Worm (Caenorhabditis elegans) whole organism, L4 larva: ENCODE data around the gene smg-3.
A peak's percentile ranks its signal among the peaks of the same experiment; 100 is the strongest.

ENCODE experiments used
- F37D6.2 ChIP-seq: sonication (generic microtip); optimal IDR thresholded peaks from 2 replicates; lab custom pipeline; 2016; ENCODE audit warnings: mild to moderate bottlenecking, missing genetic modification characterization, missing compliant biosample characterization
- F49E8.2 ChIP-seq: sonication (generic microtip); optimal IDR thresholded peaks from 2 replicates; lab custom pipeline; 2016; ENCODE audit warnings: missing compliant biosample characterization, mild to moderate bottlenecking, missing genetic modification characterization, borderline replicate concordance
- R02D3.7 ChIP-seq: fragments of 150-350 bp; sonication (generic microtip); optimal IDR thresholded peaks from 3 replicates; lab custom pipeline; 2014; ENCODE audit warnings: missing biosample characterization, missing genetic modification characterization
- T20F7.1 ChIP-seq: fragments of 200-800 bp; sonication (Bioruptor generic); optimal IDR thresholded peaks from 2 replicates; lab custom pipeline; 2018; ENCODE audit warnings: mild to moderate bottlenecking, missing genetic modification characterization, missing compliant biosample characterization
- Y105C5A.15 ChIP-seq: fragments of 200-800 bp; sonication (Bioruptor generic); IDR thresholded peaks from 2 replicates; pipeline ENCODE4 v1.3.6; 2022; ENCODE audit warnings: missing genetic modification characterization, missing compliant biosample characterization
- Y75B8A.6 ChIP-seq: fragments of 200-800 bp; sonication (Bioruptor generic); IDR thresholded peaks from 2 replicates; pipeline ENCODE4 v1.3.6; 2022; ENCODE audit warnings: missing genetic modification reagents, missing genetic modification characterization, missing compliant biosample characterization
- aly-2 ChIP-seq: sonication (generic microtip); optimal IDR thresholded peaks from 2 replicates; lab custom pipeline; 2018; ENCODE audit warnings: missing biosample characterization, missing genetic modification characterization
- attf-4 ChIP-seq: sonication (generic microtip); optimal IDR thresholded peaks from 3 replicates; lab custom pipeline; 2017; ENCODE audit warnings: missing biosample characterization, missing genetic modification characterization
- ceh-20 ChIP-seq: fragments of 200-800 bp; sonication (Bioruptor generic); IDR thresholded peaks from 2 replicates; pipeline ENCODE4 v1.3.6; 2022; ENCODE audit warnings: missing genetic modification reagents, missing genetic modification characterization, missing compliant biosample characterization
- ceh-28 ChIP-seq: fragments of 150-350 bp; optimal IDR thresholded peaks from 2 replicates; lab custom pipeline; 2014; ENCODE audit warnings: missing biosample characterization, missing genetic modification reagents, missing genetic modification characterization
- ceh-44 ChIP-seq: fragments of 200-800 bp; sonication (Bioruptor generic); IDR thresholded peaks from 2 replicates; pipeline ENCODE4 v1.3.6; 2022; ENCODE audit warnings: missing genetic modification reagents, missing genetic modification characterization, missing compliant biosample characterization
- ces-1 ChIP-seq: fragments of 150-350 bp; sonication (generic microtip); optimal IDR thresholded peaks from 4 replicates; lab custom pipeline; 2014; ENCODE audit warnings: missing biosample characterization, missing genetic modification reagents, missing genetic modification characterization
- ctbp-1 ChIP-seq: fragments of 200-800 bp; sonication (Bioruptor generic); IDR thresholded peaks from 2 replicates; pipeline ENCODE4 v1.3.6; 2022; ENCODE audit warnings: missing genetic modification reagents, missing genetic modification characterization, missing compliant biosample characterization
- daf-16 ChIP-seq, 3 experiments: sonication (generic microtip); optimal IDR thresholded peaks; 2 replicates each; lab custom pipeline; 2016 to 2017; ENCODE audit warnings: missing genetic modification characterization in 3 of 3, missing genetic modification reagents in 3 of 3, mild to moderate bottlenecking in 2 of 3, missing compliant biosample characterization in 2 of 3, missing biosample characterization in 1 of 3, moderate library complexity in 1 of 3
- daf-19 ChIP-seq: fragments of 200-800 bp; sonication (Bioruptor generic); conservative IDR thresholded peaks from 2 replicates; pipeline ENCODE4 v1.3.6; 2022; ENCODE audit warnings: missing genetic modification characterization, missing compliant biosample characterization
- dmd-8 ChIP-seq: fragments of 200-800 bp; sonication (Bioruptor generic); IDR thresholded peaks from 2 replicates; pipeline ENCODE4 v1.3.6; 2022; ENCODE audit warnings: missing genetic modification characterization, missing compliant biosample characterization
- dmd-9 ChIP-seq: fragments of 200-800 bp; sonication (Bioruptor generic); IDR thresholded peaks from 2 replicates; pipeline ENCODE4 v1.3.6; 2022; ENCODE audit warnings: missing genetic modification reagents, missing genetic modification characterization, missing compliant biosample characterization
- dpl-1 ChIP-seq: fragments of 150-350 bp; optimal IDR thresholded peaks from 2 replicates; lab custom pipeline; 2014; ENCODE audit warnings: missing biosample characterization, missing genetic modification reagents, missing genetic modification characterization
- duxl-1 ChIP-seq: sonication (generic microtip); optimal IDR thresholded peaks from 2 replicates; lab custom pipeline; 2016; ENCODE audit warnings: mild to moderate bottlenecking, missing genetic modification characterization, moderate library complexity, missing compliant biosample characterization; ENCODE audit not compliant: poor library complexity
- egl-43 ChIP-seq: fragments of 200-800 bp; sonication (Bioruptor generic); IDR thresholded peaks from 2 replicates; pipeline ENCODE4 v1.3.6; 2022; ENCODE audit warnings: missing genetic modification reagents, missing genetic modification characterization, missing compliant biosample characterization
- fkh-10 ChIP-seq: fragments of 150-350 bp; optimal IDR thresholded peaks from 2 replicates; lab custom pipeline; 2014; ENCODE audit warnings: missing biosample characterization, missing genetic modification reagents, missing genetic modification characterization
- gei-8 ChIP-seq: fragments of 200-800 bp; sonication (Bioruptor generic); optimal IDR thresholded peaks from 2 replicates; lab custom pipeline; 2018; ENCODE audit warnings: mild to moderate bottlenecking, missing genetic modification characterization, missing compliant biosample characterization
- hlh-11 ChIP-seq: fragments of 200-800 bp; sonication (Bioruptor generic); optimal IDR thresholded peaks from 2 replicates; lab custom pipeline; 2018; ENCODE audit warnings: mild to moderate bottlenecking, missing genetic modification characterization, missing compliant biosample characterization
- hlh-30 ChIP-seq: sonication (generic microtip); optimal IDR thresholded peaks from 2 replicates; lab custom pipeline; 2017; ENCODE audit warnings: antibody characterized with exemption, mild to moderate bottlenecking, missing genetic modification characterization, missing compliant biosample characterization; ENCODE audit not compliant: insufficient read depth
- lim-7 ChIP-seq: fragments of 200-800 bp; sonication (Bioruptor generic); IDR thresholded peaks from 2 replicates; pipeline ENCODE4 v1.3.6; 2022; ENCODE audit warnings: missing genetic modification characterization, missing compliant biosample characterization
- lin-1 ChIP-seq: fragments of 200-800 bp; sonication (Bioruptor generic); IDR thresholded peaks from 2 replicates; pipeline ENCODE4 v1.3.6; 2022; ENCODE audit warnings: missing genetic modification reagents, missing genetic modification characterization, missing compliant biosample characterization
- lin-13 ChIP-seq: fragments of 150-350 bp; optimal IDR thresholded peaks from 2 replicates; lab custom pipeline; 2014; ENCODE audit warnings: missing biosample characterization, missing genetic modification reagents, missing genetic modification characterization
- lin-29 ChIP-seq: fragments of 200-800 bp; sonication (Bioruptor generic); IDR thresholded peaks from 2 replicates; pipeline ENCODE4 v1.3.6; 2022; ENCODE audit warnings: missing genetic modification reagents, missing genetic modification characterization, missing compliant biosample characterization
- lin-39 ChIP-seq: fragments of 150-350 bp; optimal IDR thresholded peaks from 2 replicates; lab custom pipeline; 2014; ENCODE audit warnings: missing biosample characterization, missing genetic modification reagents, missing genetic modification characterization
- lir-3 ChIP-seq: sonication (generic microtip); optimal IDR thresholded peaks from 2 replicates; lab custom pipeline; 2016; ENCODE audit warnings: mild to moderate bottlenecking, missing genetic modification characterization, missing compliant biosample characterization
- madf-9 ChIP-seq: fragments of 200-800 bp; sonication (Bioruptor generic); conservative IDR thresholded peaks from 2 replicates; pipeline ENCODE4 v1.3.6; 2022; ENCODE audit warnings: missing genetic modification reagents, missing genetic modification characterization, missing compliant biosample characterization
- mxl-3 ChIP-seq: fragments of 200-800 bp; sonication (Bioruptor generic); optimal IDR thresholded peaks from 2 replicates; lab custom pipeline; 2018; ENCODE audit warnings: mild to moderate bottlenecking, missing genetic modification characterization, missing compliant biosample characterization
- nhr-102 ChIP-seq: sonication (generic microtip); optimal IDR thresholded peaks from 2 replicates; lab custom pipeline; 2016; ENCODE audit warnings: mild to moderate bottlenecking, missing genetic modification characterization, moderate library complexity, missing compliant biosample characterization
- nhr-237 ChIP-seq: sonication (generic microtip); optimal IDR thresholded peaks from 2 replicates; lab custom pipeline; 2017; ENCODE audit warnings: missing biosample characterization, missing genetic modification characterization
- nhr-6 ChIP-seq: fragments of 150-350 bp; optimal IDR thresholded peaks from 2 replicates; lab custom pipeline; 2014; ENCODE audit warnings: missing biosample characterization, missing genetic modification characterization
- nhr-76 ChIP-seq: fragments of 150-350 bp; optimal IDR thresholded peaks from 2 replicates; lab custom pipeline; 2014; ENCODE audit warnings: missing biosample characterization, missing genetic modification characterization
- nhr-77 ChIP-seq: fragments of 150-350 bp; optimal IDR thresholded peaks from 2 replicates; lab custom pipeline; 2014; ENCODE audit warnings: missing biosample characterization, missing genetic modification characterization
- pha-4 ChIP-seq, 2 experiments: fragments of 150-350 bp in 1 of 2; fragments of 200-800 bp in 1 of 2; sonication (Bioruptor generic) in 1 of 2; IDR thresholded peaks in 1 of 2; optimal IDR thresholded peaks in 1 of 2; 2 replicates each; pipeline versions ENCODE4 v1.3.6 to Lab custom; 2014 to 2022; ENCODE audit warnings: missing genetic modification characterization in 2 of 2, missing genetic modification reagents in 2 of 2, missing biosample characterization in 1 of 2, missing compliant biosample characterization in 1 of 2
- saeg-2 ChIP-seq: fragments of 200-800 bp; sonication (Bioruptor generic); IDR thresholded peaks from 2 replicates; pipeline ENCODE4 v1.3.6; 2022; ENCODE audit warnings: missing genetic modification reagents, missing genetic modification characterization, missing compliant biosample characterization
- snpc-1.2 ChIP-seq: fragments of 200-800 bp; sonication (Bioruptor generic); IDR thresholded peaks from 2 replicates; pipeline ENCODE4 v1.3.6; 2022; ENCODE audit warnings: missing genetic modification reagents, missing genetic modification characterization, missing compliant biosample characterization
- tag-97 ChIP-seq: fragments of 200-800 bp; sonication (Bioruptor generic); IDR thresholded peaks from 2 replicates; pipeline ENCODE4 v1.3.6; 2022; ENCODE audit warnings: missing genetic modification characterization, missing compliant biosample characterization
- tra-1 ChIP-seq: fragments of 200-800 bp; sonication (Bioruptor generic); IDR thresholded peaks from 2 replicates; pipeline ENCODE4 v1.3.6; 2022; ENCODE audit warnings: missing genetic modification reagents, missing genetic modification characterization, missing compliant biosample characterization
- unc-39 ChIP-seq: sonication (generic microtip); optimal IDR thresholded peaks from 2 replicates; lab custom pipeline; 2017; ENCODE audit warnings: missing biosample characterization, missing genetic modification characterization
- vab-7 ChIP-seq: fragments of 200-800 bp; sonication (Bioruptor generic); IDR thresholded peaks from 2 replicates; pipeline ENCODE4 v1.3.6; 2022; ENCODE audit warnings: missing genetic modification reagents, missing genetic modification characterization, missing compliant biosample characterization
- zag-1 ChIP-seq: fragments of 150-350 bp; optimal IDR thresholded peaks from 2 replicates; lab custom pipeline; 2014; ENCODE audit warnings: missing biosample characterization, missing genetic modification characterization
- zfp-3 ChIP-seq: fragments of 200-800 bp; sonication (Bioruptor generic); conservative IDR thresholded peaks from 2 replicates; pipeline ENCODE4 v1.3.6; 2022; ENCODE audit warnings: missing genetic modification reagents, missing genetic modification characterization, missing compliant biosample characterization
- zip-11 ChIP-seq: fragments of 200-800 bp; sonication (Bioruptor generic); IDR thresholded peaks from 2 replicates; pipeline ENCODE4 v1.3.6; 2022; ENCODE audit warnings: missing genetic modification characterization, missing compliant biosample characterization
- ztf-7 ChIP-seq: fragments of 150-350 bp; optimal IDR thresholded peaks from 2 replicates; lab custom pipeline; 2014; ENCODE audit warnings: missing biosample characterization, missing genetic modification characterization

The smg-3 gene

DNA sequence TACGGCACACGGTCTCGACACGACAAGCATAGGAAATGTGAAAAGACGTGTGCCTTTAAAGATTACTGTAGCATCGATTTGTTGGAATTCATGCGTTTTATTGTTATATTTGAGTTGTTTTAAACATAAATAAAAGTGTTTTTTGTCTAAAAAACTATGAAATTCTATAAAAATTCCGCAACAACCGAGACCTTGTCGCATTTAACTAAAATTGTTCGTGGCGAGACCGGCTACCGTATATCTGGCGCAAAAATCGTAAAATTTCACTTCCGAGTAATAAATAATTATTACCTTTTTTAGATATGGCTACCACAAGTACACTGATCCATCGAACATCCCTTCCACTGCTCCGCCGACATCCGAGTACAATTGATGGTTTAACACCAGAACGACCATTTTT, 35.5 kb downstream of the smg-3 start, which contains the start of gene ipla-6:
Gene ipla-6, plus strand, starts transcription at position 301 of the 400 bp plus-strand sequence.
- TF ChIP-seq saeg-2 (GFP tag; lab: Robert Waterston, UW) (no peak), ceh-44 (GFP tag; lab: Robert Waterston, UW) (no peak), lim-7 (GFP tag; lab: Robert Waterston, UW) (no peak), mxl-3 (GFP tag; lab: Kevin White, UChicago) (no peak), nhr-6 (no peak), attf-4 (tag; lab: Kevin White, UChicago) (no peak), hlh-11 (tag; lab: Kevin White, UChicago) (no peak), F37D6.2 (no peak), lin-13 (GFP tag; lab: Kevin White, UChicago) (no peak), lin-39 (tag; lab: Kevin White, UChicago) (no peak), ceh-28 (no peak), ceh-20 (GFP tag; lab: Robert Waterston, UW) (no peak), nhr-76 (tag; lab: Kevin White, UChicago) (no peak), zfp-3 (GFP tag; lab: Robert Waterston, UW) (no peak), snpc-1.2 (GFP tag; lab: Robert Waterston, UW) (no peak)

DNA sequence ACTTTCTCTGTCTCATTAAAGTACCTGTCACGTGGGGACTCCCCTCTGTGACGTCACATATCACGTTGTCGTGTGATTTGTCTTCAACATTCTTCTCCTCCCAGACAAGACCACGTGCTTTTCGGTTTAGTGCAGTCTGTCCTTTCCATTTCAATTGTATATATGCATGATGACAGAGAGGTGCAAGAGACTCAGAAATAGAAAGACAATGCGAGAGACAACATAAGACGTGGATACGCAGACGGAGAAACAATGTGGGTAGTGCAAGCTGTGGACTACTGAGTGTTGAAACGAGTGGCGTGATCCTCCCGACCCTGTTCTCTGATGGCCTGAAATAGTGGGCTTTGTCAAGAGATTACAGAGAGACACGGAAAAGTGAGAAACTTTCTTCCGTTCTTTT, 36.1 kb downstream of the smg-3 start:
- no peak for TF ChIP-seq lir-3 (tag; lab: Kevin White, UChicago)
- TF ChIP-seq pha-4 (GFP tag; IDR thresholded peaks at IDR 0.05; lab: Robert Waterston, UW), result peak; percentile 77; the same call in 1 of the 2 replicates
- no peak for TF ChIP-seq pha-4 (tag; optimal IDR thresholded peaks at IDR 0.05; lab: Kevin White, UChicago)
- TF ChIP-seq duxl-1 (tag; lab: Kevin White, UChicago), result peak; percentile 76
- peak; percentile 67; the same call in 1 of the 2 replicates for TF ChIP-seq lin-29 (GFP tag; lab: Robert Waterston, UW)
- peak; percentile 52; the same call in 1 of the 2 replicates for TF ChIP-seq vab-7 (GFP tag; lab: Robert Waterston, UW)
- TF ChIP-seq aly-2 (tag; lab: Kevin White, UChicago), result no peak
- TF ChIP-seq daf-19 (GFP tag; lab: Robert Waterston, UW), result no peak; the same call in 1 of the 2 replicates
- no peak for TF ChIP-seq lim-7 (GFP tag; lab: Robert Waterston, UW)
- TF ChIP-seq fkh-10 (GFP tag; lab: Kevin White, UChicago), result peak; percentile 31
- TF ChIP-seq Y75B8A.6 (GFP tag; lab: Robert Waterston, UW), result peak; percentile 52; the same call in 1 of the 2 replicates
- TF ChIP-seq daf-16 (GFP tag; optimal IDR thresholded peaks at IDR 0.05; lab: Kevin White, UChicago), result peak; percentile 62 to 79
- TF ChIP-seq daf-16 (tag; optimal IDR thresholded peaks at IDR 0.05; lab: Kevin White, UChicago), result peak; percentile 89
- no peak for TF ChIP-seq zip-11 (GFP tag; lab: Robert Waterston, UW)
- no peak for TF ChIP-seq nhr-77 (tag; lab: Kevin White, UChicago)
- TF ChIP-seq zfp-3 (GFP tag; lab: Robert Waterston, UW), result peak; percentile 83; the same call in 1 of the 2 replicates
- TF ChIP-seq dpl-1 (GFP tag; lab: Kevin White, UChicago), result peak; percentile 72
- TF ChIP-seq nhr-237 (tag; lab: Kevin White, UChicago), result no peak
- TF ChIP-seq F37D6.2, result peak; percentile 73
- TF ChIP-seq madf-9, result 0 out of 2 replicates have a peak, but pooled peaks have one; percentile 44
- TF ChIP-seq dmd-9 (GFP tag; lab: Robert Waterston, UW), result no peak
- TF ChIP-seq ztf-7, result peak; percentile 75
- peak; percentile 96 for TF ChIP-seq nhr-102 (tag; lab: Kevin White, UChicago)
- peak; percentile 95 for TF ChIP-seq gei-8
- peak; percentile 96 for TF ChIP-seq tra-1
- TF ChIP-seq unc-39 (tag; lab: Kevin White, UChicago), result no peak
- TF ChIP-seq T20F7.1, result peak; percentile 88
- TF ChIP-seq R02D3.7 (tag; lab: Kevin White, UChicago), result no peak
- TF ChIP-seq zag-1, result no peak
- TF ChIP-seq ces-1 (GFP tag; lab: Kevin White, UChicago), result no peak
- no peak for TF ChIP-seq dmd-8 (GFP tag; lab: Robert Waterston, UW)
- no peak for TF ChIP-seq Y105C5A.15
- TF ChIP-seq ctbp-1 (GFP tag; lab: Robert Waterston, UW), result peak; percentile 90
- peak; percentile 92 for TF ChIP-seq lin-1 (GFP tag; lab: Robert Waterston, UW)
- no peak for TF ChIP-seq ceh-44 (GFP tag; lab: Robert Waterston, UW)
- TF ChIP-seq hlh-30 (tag; lab: Kevin White, UChicago), result peak; percentile 100
- peak; percentile 84 for TF ChIP-seq nhr-6
- TF ChIP-seq tag-97 (GFP tag; lab: Robert Waterston, UW), result no peak
- TF ChIP-seq F49E8.2 (tag; lab: Kevin White, UChicago), result no peak
- peak; percentile 76 for TF ChIP-seq egl-43
